Worm (Caenorhabditis elegans) whole organism, late embryonic: Measurements from ENCODE around the gene cyp-33E2.

Experiments used
- C38D4.7 ChIP-seq: fragments of 200-800 bp; sonication (Bioruptor generic); optimal IDR thresholded peaks from 2 replicates; lab custom pipeline; 2018; ENCODE audit warnings: mild to moderate bottlenecking, missing genetic modification characterization, moderate library complexity, missing compliant biosample characterization
- ceh-24 ChIP-seq: sonication (generic microtip); optimal IDR thresholded peaks from 2 replicates; lab custom pipeline; 2016; ENCODE audit warnings: mild to moderate bottlenecking, missing genetic modification characterization, missing compliant biosample characterization
- ceh-30 ChIP-seq: fragments of 150-350 bp; optimal IDR thresholded peaks from 2 replicates; lab custom pipeline; 2014; ENCODE audit warnings: missing biosample characterization, missing genetic modification characterization
- gmeb-2 ChIP-seq: sonication (generic microtip); optimal IDR thresholded peaks from 2 replicates; lab custom pipeline; 2016; ENCODE audit warnings: missing genetic modification characterization, inconsistent platforms, missing compliant biosample characterization
- mec-3 ChIP-seq: sonication (generic microtip); optimal IDR thresholded peaks from 2 replicates; lab custom pipeline; 2016; ENCODE audit warnings: borderline replicate concordance, missing genetic modification characterization, missing compliant biosample characterization
- odd-2 ChIP-seq: sonication (generic microtip); optimal IDR thresholded peaks from 2 replicates; lab custom pipeline; 2017; ENCODE audit warnings: antibody characterized with exemption, mild to moderate bottlenecking, missing genetic modification characterization, missing compliant biosample characterization
- ref-2 ChIP-seq: sonication (generic microtip); optimal IDR thresholded peaks from 2 replicates; lab custom pipeline; 2016; ENCODE audit warnings: missing genetic modification characterization, missing compliant biosample characterization
- sdc-2 ChIP-seq: sonication (generic microtip); optimal IDR thresholded peaks from 2 replicates; lab custom pipeline; 2016; ENCODE audit warnings: missing genotype, missing genetic modification characterization, missing compliant biosample characterization
- sox-2 ChIP-seq: fragments of 200-800 bp; sonication (Bioruptor generic); IDR thresholded peaks from 2 replicates; pipeline ENCODE4 v1.3.6; 2022; ENCODE audit warnings: missing genetic modification reagents, missing genetic modification characterization, missing compliant biosample characterization
- sox-4 ChIP-seq: sonication (generic microtip); optimal IDR thresholded peaks from 2 replicates; lab custom pipeline; 2017; ENCODE audit warnings: mild to moderate bottlenecking, missing genetic modification characterization, inconsistent platforms, missing compliant biosample characterization
- ttx-3 ChIP-seq: sonication (generic microtip); optimal IDR thresholded peaks from 2 replicates; lab custom pipeline; 2016; ENCODE audit warnings: missing genetic modification reagents, missing genetic modification characterization, missing compliant biosample characterization
- unc-55 ChIP-seq: sonication (generic microtip); optimal IDR thresholded peaks from 2 replicates; lab custom pipeline; 2017; ENCODE audit warnings: missing biosample characterization, missing genetic modification reagents, missing genetic modification characterization

DNA sequence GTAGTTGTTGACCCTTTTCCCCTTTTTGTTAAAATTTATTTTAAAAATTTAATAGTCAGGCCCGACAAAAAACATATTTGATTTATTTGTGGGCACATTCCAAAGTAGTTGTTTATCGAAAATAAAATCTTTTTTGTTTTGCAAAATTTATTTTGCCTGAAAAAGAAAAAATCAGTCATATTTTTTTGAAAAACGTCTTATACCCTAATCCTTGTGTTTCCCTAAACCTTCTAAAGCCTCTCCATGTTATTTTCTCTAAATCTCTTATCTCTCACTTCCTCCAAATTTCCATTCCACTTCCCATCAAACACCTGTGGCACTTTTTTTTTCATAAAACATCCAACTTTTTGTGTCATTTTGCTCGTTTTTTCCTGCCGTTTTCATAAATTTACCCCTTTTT lies 3.9 kb upstream of the cyp-33E2 start:
- TF ChIP-seq ref-2 = no peak
- TF ChIP-seq C38D4.7 (GFP tag; lab: Kevin White, UChicago) = no peak
- TF ChIP-seq sox-2 (GFP tag; lab: Robert Waterston, UW) = no peak
- no peak for TF ChIP-seq unc-55 (GFP tag; lab: Kevin White, UChicago)
- TF ChIP-seq sdc-2 = no peak
- no peak for TF ChIP-seq ceh-24
- no peak for TF ChIP-seq ceh-30 (tag; lab: Kevin White, UChicago)
- no peak for TF ChIP-seq ttx-3 (tag; lab: Kevin White, UChicago)
- no peak for TF ChIP-seq gmeb-2 (tag; lab: Kevin White, UChicago)
- no peak for TF ChIP-seq sox-4 (tag; lab: Kevin White, UChicago)
- no peak for TF ChIP-seq odd-2 (tag; lab: Kevin White, UChicago)
- no peak for TF ChIP-seq mec-3 (tag; lab: Kevin White, UChicago)
